Worm (Caenorhabditis elegans): ENCODE data around the gene ceh-38.
A peak's percentile ranks its signal among the peaks of the same experiment; 100 is the strongest.
"Not testable (repeated sequence)": the region's sequence is repeated elsewhere in the genome, so short reads cannot be mapped to it uniquely, and the experiment has no call there.

The ceh-38 gene

ce11 chrII:6907657-6908056 is 43.7 kb upstream of the ceh-38 start, which contains the start of gene B0252.3:
Gene B0252.3 (minus strand): TSS chrII:6907757.
- not testable (repeated sequence) for TF ChIP-seq ZK546.5, nhr-76, aly-2 (tag; optimal IDR thresholded peaks at IDR 0.05)

- no peak for TF ChIP-seq eor-1 (tag; optimal IDR thresholded peaks at IDR 0.05)
- TF ChIP-seq jun-1 (tag; optimal IDR thresholded peaks at IDR 0.05): no peak
- no peak for TF ChIP-seq sea-2 (GFP tag; optimal IDR thresholded peaks at IDR 0.05)
- no peak for TF ChIP-seq lsy-12 (tag; optimal IDR thresholded peaks at IDR 0.05)
- TF ChIP-seq daf-12 (tag; optimal IDR thresholded peaks at IDR 0.05): no peak
- TF ChIP-seq R02D3.7 (tag; optimal IDR thresholded peaks at IDR 0.05): no peak
- TF ChIP-seq fkh-10 (GFP tag; optimal IDR thresholded peaks at IDR 0.05): no peak
- no peak for TF ChIP-seq unc-62 (GFP tag; optimal IDR thresholded peaks at IDR 0.05)
- TF ChIP-seq ama-1 (optimal IDR thresholded peaks at IDR 0.05): no peak
- no peak for TF ChIP-seq nhr-25 (tag; optimal IDR thresholded peaks at IDR 0.05)
- no peak for TF ChIP-seq ZK546.5 (tag; optimal IDR thresholded peaks at IDR 0.05)
- no peak for TF ChIP-seq ceh-16 (tag; optimal IDR thresholded peaks at IDR 0.05)
- TF ChIP-seq lin-15B (tag; optimal IDR thresholded peaks at IDR 0.05): no peak
- no peak for TF ChIP-seq nhr-12 (tag; optimal IDR thresholded peaks at IDR 0.05)
- TF ChIP-seq nfya-1 (tag; optimal IDR thresholded peaks at IDR 0.05; ENCODE audit: insufficient read depth): no peak
- no peak for TF ChIP-seq aly-2 (tag; optimal IDR thresholded peaks at IDR 0.05)
- TF ChIP-seq nhr-23 (tag; optimal IDR thresholded peaks at IDR 0.05): no peak
- no peak for TF ChIP-seq nhr-77 (tag; optimal IDR thresholded peaks at IDR 0.05)
- TF ChIP-seq ceh-9 (tag; optimal IDR thresholded peaks at IDR 0.05): no peak
- TF ChIP-seq nhr-28 (tag; optimal IDR thresholded peaks at IDR 0.05): no peak
These were observed 42.6 kb upstream of the ceh-38 start for ce11 chrII:6908689-6909088.

ce11 chrII:6909568-6910122 is 41.7 kb upstream of the ceh-38 start, which contains the start of gene asm-1:
Gene asm-1 (plus strand): TSS chrII:6910072.
- peak; percentile 26 for TF ChIP-seq elt-2 (tag; optimal IDR thresholded peaks at IDR 0.05)
- no peak for TF ChIP-seq elt-1 (tag; optimal IDR thresholded peaks at IDR 0.05)
- TF ChIP-seq fkh-10 (GFP tag; optimal IDR thresholded peaks at IDR 0.05): no peak

- peak; percentile 49 for TF ChIP-seq snpc-4 (tag; optimal IDR thresholded peaks at IDR 0.05)
- peak; percentile 64 for TF ChIP-seq nfya-1 (tag; optimal IDR thresholded peaks at IDR 0.05; ENCODE audit: insufficient read depth)
- TF ChIP-seq eor-1 (tag; optimal IDR thresholded peaks at IDR 0.05): peak in 1 of 2 experiments; percentile 70
- peak; percentile 17 for TF ChIP-seq elt-2 (tag; optimal IDR thresholded peaks at IDR 0.05)
- TF ChIP-seq elt-3 (tag; optimal IDR thresholded peaks at IDR 0.05): no peak
- peak; percentile 18 for TF ChIP-seq pqm-1 (tag; optimal IDR thresholded peaks at IDR 0.05)
- TF ChIP-seq nhr-23 (tag; optimal IDR thresholded peaks at IDR 0.05): peak; percentile 69
- no peak for TF ChIP-seq nhr-77 (tag; optimal IDR thresholded peaks at IDR 0.05)
- no peak for TF ChIP-seq nhr-76 (tag; optimal IDR thresholded peaks at IDR 0.05)
- TF ChIP-seq lin-15B (tag; optimal IDR thresholded peaks at IDR 0.05): peak; percentile 58
- peak; percentile 94 for TF ChIP-seq nhr-43 (tag; optimal IDR thresholded peaks at IDR 0.05; ENCODE audit: poor library complexity, severe bottlenecking)
- peak; percentile 14 for TF ChIP-seq lin-39 (tag; optimal IDR thresholded peaks at IDR 0.05)
- peak; percentile 65 for TF ChIP-seq pha-4 (tag; optimal IDR thresholded peaks at IDR 0.05)
- TF ChIP-seq nhr-25 (tag; optimal IDR thresholded peaks at IDR 0.05): peak; percentile 27
- TF ChIP-seq fos-1 (tag; optimal IDR thresholded peaks at IDR 0.05): no peak
- TF ChIP-seq lsy-12 (tag; optimal IDR thresholded peaks at IDR 0.05): peak; percentile 75
- TF ChIP-seq aly-2 (tag; optimal IDR thresholded peaks at IDR 0.05): no peak
These were observed 38.0 kb upstream of the ceh-38 start, which contains the start of gene cyn-10 for ce11 chrII:6913309-6913708. Gene cyn-10 (minus strand): TSS chrII:6913365.

ce11 chrII:6915875-6916274 is 35.5 kb upstream of the ceh-38 start, which contains the start of gene B0252.8:
Gene B0252.8 (plus strand): TSS chrII:6916166.
- TF ChIP-seq ZK546.5 (tag; optimal IDR thresholded peaks at IDR 0.05): no peak
- TF ChIP-seq fkh-10 (GFP tag; optimal IDR thresholded peaks at IDR 0.05): no peak
- peak; percentile 71 for TF ChIP-seq lin-39 (tag; optimal IDR thresholded peaks at IDR 0.05)

- TF ChIP-seq eor-1 (tag; optimal IDR thresholded peaks at IDR 0.05) (no peak), snpc-4 (tag; optimal IDR thresholded peaks at IDR 0.05) (no peak), nhr-11 (tag; optimal IDR thresholded peaks at IDR 0.05) (no peak), unc-62 (GFP tag; optimal IDR thresholded peaks at IDR 0.05) (no peak), ceh-28 (tag; optimal IDR thresholded peaks at IDR 0.05) (no peak), ceh-9 (tag; optimal IDR thresholded peaks at IDR 0.05) (no peak), hmg-11 (tag; optimal IDR thresholded peaks at IDR 0.05) (no peak), R02D3.7 (tag; optimal IDR thresholded peaks at IDR 0.05) (no peak)
These were observed 33.6 kb upstream of the ceh-38 start, which contains the start of gene B0252.11 for ce11 chrII:6917710-6918109. Gene B0252.11 (minus strand): TSS chrII:6917810.

Data from whole organism, L3 larva.